Fruit fly (Drosophila melanogaster): ENCODE data around the gene CAH1.

- TF ChIP-seq h (optimal IDR thresholded peaks at IDR 0.05) = no peak
- TF ChIP-seq psq (optimal IDR thresholded peaks at IDR 0.05) = no peak
- no peak for TF ChIP-seq Sin3A (optimal IDR thresholded peaks at IDR 0.05)
Measured at dm6 chr2L:13820176-13820575, 16.8 kb downstream of the CAH1 start.

Data from Kc167 (cell line).